Fruit fly (Drosophila melanogaster) whole organism, prepupa: ENCODE measurements around the gene stg.
A peak's percentile ranks its signal among the peaks of the same experiment; 100 is the strongest.

Experiments
- Blimp-1 ChIP-seq: fragments of 200-800 bp; sonication (Bioruptor generic); optimal IDR thresholded peaks from 3 replicates; lab custom pipeline; 2017; ENCODE audit warnings: missing biosample characterization, missing genetic modification characterization, mild to moderate bottlenecking, moderate library complexity, missing genetic modification reagents
- CG10631 ChIP-seq: fragments of 200-800 bp; sonication (Bioruptor generic); optimal IDR thresholded peaks from 2 replicates; lab custom pipeline; 2016; ENCODE audit warnings: missing biosample characterization, missing genetic modification characterization
- CG10669 ChIP-seq: fragments of 200-800 bp; sonication (Bioruptor generic); optimal IDR thresholded peaks from 3 replicates; lab custom pipeline; 2018; ENCODE audit warnings: missing biosample characterization, mild to moderate bottlenecking, missing genetic modification characterization, moderate library complexity
- CG11294 ChIP-seq: fragments of 200-800 bp; sonication (Bioruptor generic); IDR thresholded peaks from 2 replicates; pipeline ENCODE4 v1.3.6; 2022; ENCODE audit warnings: missing biosample characterization, missing genetic modification characterization
- CG11762 ChIP-seq: fragments of 200-800 bp; sonication (Bioruptor generic); optimal IDR thresholded peaks from 3 replicates; lab custom pipeline; 2016; ENCODE audit warnings: missing biosample characterization, missing genetic modification characterization; ENCODE audit not compliant: insufficient read depth
- CG11902 ChIP-seq: fragments of 200-800 bp; sonication (Bioruptor generic); optimal IDR thresholded peaks from 3 replicates; lab custom pipeline; 2016; ENCODE audit warnings: missing biosample characterization, missing genetic modification characterization
- CG15336 ChIP-seq: fragments of 200-800 bp; sonication (Bioruptor generic); IDR thresholded peaks from 2 replicates; pipeline ENCODE4 v1.3.6; 2022; ENCODE audit warnings: missing biosample characterization, missing genetic modification characterization
- CG1621 ChIP-seq: fragments of 200-800 bp; sonication (Bioruptor generic); optimal IDR thresholded peaks from 3 replicates; lab custom pipeline; 2018; ENCODE audit warnings: missing biosample characterization, mild to moderate bottlenecking, missing genetic modification characterization
- CG16779 ChIP-seq: fragments of 200-800 bp; sonication (Bioruptor generic); optimal IDR thresholded peaks from 3 replicates; lab custom pipeline; 2017; ENCODE audit warnings: missing biosample characterization, mild to moderate bottlenecking, missing genetic modification characterization
- CG3032 ChIP-seq: fragments of 200-800 bp; optimal IDR thresholded peaks from 2 replicates; lab custom pipeline; 2019; ENCODE audit warnings: missing biosample characterization, mild to moderate bottlenecking, missing genetic modification characterization, moderate library complexity
- CG31627 ChIP-seq: fragments of 200-800 bp; sonication (Bioruptor generic); optimal IDR thresholded peaks from 3 replicates; lab custom pipeline; 2016; ENCODE audit warnings: missing biosample characterization, missing genetic modification characterization
- CG32006 ChIP-seq: fragments of 200-800 bp; sonication (Bioruptor generic); optimal IDR thresholded peaks from 3 replicates; lab custom pipeline; 2017; ENCODE audit warnings: missing biosample characterization, mild to moderate bottlenecking, missing genetic modification characterization
- CG34406 ChIP-seq: fragments of 200-800 bp; sonication (Bioruptor generic); optimal IDR thresholded peaks from 3 replicates; lab custom pipeline; 2016; ENCODE audit warnings: missing biosample characterization, missing genetic modification characterization
- CG3919 ChIP-seq: fragments of 200-800 bp; sonication (Bioruptor generic); optimal IDR thresholded peaks from 3 replicates; lab custom pipeline; 2016; ENCODE audit warnings: missing biosample characterization, missing genetic modification characterization
- CG6163 ChIP-seq: fragments of 200-800 bp; sonication (Bioruptor generic); IDR thresholded peaks from 3 replicates; pipeline ENCODE4 v1.3.6; 2022; ENCODE audit warnings: missing biosample characterization, missing genetic modification characterization
- CG6276 ChIP-seq: fragments of 200-800 bp; sonication (Bioruptor generic); optimal IDR thresholded peaks from 2 replicates; lab custom pipeline; 2017; ENCODE audit warnings: missing biosample characterization, mild to moderate bottlenecking, missing genetic modification characterization
- CG6808 ChIP-seq: fragments of 200-800 bp; sonication (Bioruptor generic); optimal IDR thresholded peaks from 3 replicates; lab custom pipeline; 2017; ENCODE audit warnings: missing biosample characterization, missing genetic modification characterization, mild to moderate bottlenecking, moderate library complexity, missing genetic modification reagents
- CG6854 ChIP-seq: fragments of 200-800 bp; sonication (Bioruptor generic); optimal IDR thresholded peaks from 2 replicates; lab custom pipeline; 2017; ENCODE audit warnings: missing biosample characterization, mild to moderate bottlenecking, missing genetic modification characterization
- CG8119 ChIP-seq: fragments of 200-800 bp; sonication (Bioruptor generic); IDR thresholded peaks from 3 replicates; pipeline ENCODE4 v1.3.6; 2022; ENCODE audit warnings: missing biosample characterization, missing genetic modification characterization
- CG8319 ChIP-seq: fragments of 200-800 bp; sonication (Bioruptor generic); optimal IDR thresholded peaks from 3 replicates; lab custom pipeline; 2016; ENCODE audit warnings: missing biosample characterization, missing genetic modification characterization
- CG8632 ChIP-seq: fragments of 200-800 bp; sonication (Bioruptor generic); optimal IDR thresholded peaks from 3 replicates; lab custom pipeline; 2016; ENCODE audit warnings: missing biosample characterization, missing genetic modification characterization
- Eip75B ChIP-seq: fragments of 200-800 bp; sonication (Bioruptor generic); optimal IDR thresholded peaks from 3 replicates; lab custom pipeline; 2016; ENCODE audit warnings: missing biosample characterization, missing genetic modification characterization
- Eip78C ChIP-seq: fragments of 200-800 bp; sonication (Bioruptor generic); peaks from one replicate; lab custom pipeline; 2016; ENCODE audit warnings: missing biosample characterization, missing genetic modification characterization
- Eip93F ChIP-seq: fragments of 200-800 bp; sonication (Bioruptor generic); optimal IDR thresholded peaks from 2 replicates; lab custom pipeline; 2016; ENCODE audit warnings: missing biosample characterization, mild to moderate bottlenecking, missing genetic modification characterization
- Ets96B ChIP-seq: fragments of 200-800 bp; optimal IDR thresholded peaks from 2 replicates; lab custom pipeline; 2019; ENCODE audit warnings: missing biosample characterization, mild to moderate bottlenecking, missing genetic modification characterization, moderate library complexity
- Gug ChIP-seq: fragments of 200-800 bp; sonication (Bioruptor generic); IDR thresholded peaks from 2 replicates; pipeline ENCODE4 v1.3.6; 2022; ENCODE audit warnings: missing biosample characterization, missing genetic modification characterization
- Hr38 ChIP-seq: sonication (Bioruptor generic); optimal IDR thresholded peaks from 2 replicates; lab custom pipeline; 2016; ENCODE audit warnings: missing biosample characterization, missing genetic modification characterization
- Hr39 ChIP-seq: fragments of 200-800 bp; sonication (Bioruptor generic); optimal IDR thresholded peaks from 2 replicates; lab custom pipeline; 2016; ENCODE audit warnings: missing biosample characterization, missing genetic modification characterization
- Hr4 ChIP-seq: fragments of 200-800 bp; sonication (Bioruptor generic); optimal IDR thresholded peaks from 3 replicates; lab custom pipeline; 2016; ENCODE audit warnings: missing biosample characterization, missing genetic modification characterization
- Lpt ChIP-seq: fragments of 200-800 bp; sonication (Bioruptor generic); optimal IDR thresholded peaks from 3 replicates; lab custom pipeline; 2016; ENCODE audit warnings: missing biosample characterization, missing genetic modification characterization
- Met ChIP-seq: fragments of 200-800 bp; sonication (Bioruptor generic); optimal IDR thresholded peaks from 3 replicates; lab custom pipeline; 2016; ENCODE audit warnings: missing biosample characterization, missing genetic modification characterization
- Smox ChIP-seq: fragments of 200-800 bp; sonication (Bioruptor generic); optimal IDR thresholded peaks from 3 replicates; lab custom pipeline; 2016; ENCODE audit warnings: missing biosample characterization, missing genetic modification characterization
- Sox102F ChIP-seq: fragments of 200-800 bp; sonication (Bioruptor generic); optimal IDR thresholded peaks from 2 replicates; lab custom pipeline; 2016; ENCODE audit warnings: missing biosample characterization, mild to moderate bottlenecking, missing genetic modification characterization
- Sox14 ChIP-seq: fragments of 200-800 bp; sonication (Bioruptor generic); optimal IDR thresholded peaks from 3 replicates; lab custom pipeline; 2016; ENCODE audit warnings: missing biosample characterization, missing genetic modification characterization
- Sox15 ChIP-seq: fragments of 200-800 bp; sonication (Bioruptor generic); optimal IDR thresholded peaks from 3 replicates; lab custom pipeline; 2016; ENCODE audit warnings: missing biosample characterization, missing genetic modification characterization
- achi ChIP-seq: fragments of 200-800 bp; sonication (Bioruptor generic); optimal IDR thresholded peaks from 3 replicates; lab custom pipeline; 2016; ENCODE audit warnings: missing biosample characterization, missing genetic modification characterization
- acj6 ChIP-seq: fragments of 200-800 bp; sonication (Bioruptor generic); optimal IDR thresholded peaks from 3 replicates; lab custom pipeline; 2016; ENCODE audit warnings: missing biosample characterization, missing genetic modification characterization
- cyc ChIP-seq: fragments of 200-800 bp; sonication (Bioruptor generic); optimal IDR thresholded peaks from 3 replicates; lab custom pipeline; 2016; ENCODE audit warnings: missing biosample characterization, missing genetic modification characterization
- dsx ChIP-seq: fragments of 200-800 bp; optimal IDR thresholded peaks from 3 replicates; lab custom pipeline; 2019; ENCODE audit warnings: missing biosample characterization, mild to moderate bottlenecking, missing genetic modification characterization, moderate library complexity; ENCODE audit not compliant: poor library complexity, severe bottlenecking
- eg ChIP-seq: fragments of 200-800 bp; sonication (Bioruptor generic); IDR thresholded peaks from 3 replicates; pipeline ENCODE4 v1.3.6; 2022; ENCODE audit warnings: missing biosample characterization, missing genetic modification characterization
- fd59A ChIP-seq: fragments of 200-800 bp; sonication (Bioruptor generic); optimal IDR thresholded peaks from 2 replicates; lab custom pipeline; 2017; ENCODE audit warnings: missing biosample characterization, mild to moderate bottlenecking, missing genetic modification characterization, missing genetic modification reagents
- fd85E ChIP-seq: fragments of 200-800 bp; sonication (Bioruptor generic); optimal IDR thresholded peaks from 3 replicates; lab custom pipeline; 2016; ENCODE audit warnings: missing biosample characterization, missing genetic modification characterization
- fkh ChIP-seq: fragments of 200-800 bp; sonication (Bioruptor generic); optimal IDR thresholded peaks from 3 replicates; lab custom pipeline; 2017; ENCODE audit warnings: missing biosample characterization, mild to moderate bottlenecking, missing genetic modification characterization, moderate library complexity
- lz ChIP-seq: fragments of 200-800 bp; sonication (Bioruptor generic); optimal IDR thresholded peaks from 3 replicates; lab custom pipeline; 2016; ENCODE audit warnings: missing biosample characterization, missing genetic modification characterization
- net ChIP-seq: fragments of 200-800 bp; sonication (Bioruptor generic); optimal IDR thresholded peaks from 3 replicates; lab custom pipeline; 2016; ENCODE audit warnings: missing biosample characterization, missing genetic modification characterization
- salr ChIP-seq, 2 experiments: fragments of 200-800 bp; sonication (Bioruptor generic); optimal IDR thresholded peaks; 3 replicates each; lab custom pipeline; 2016 to 2018; ENCODE audit warnings: missing biosample characterization in 2 of 2, missing genetic modification characterization in 2 of 2, mild to moderate bottlenecking in 1 of 2
- spab ChIP-seq: fragments of 200-800 bp; sonication (Bioruptor generic); optimal IDR thresholded peaks from 2 replicates; lab custom pipeline; 2017; ENCODE audit warnings: missing biosample characterization, mild to moderate bottlenecking, missing genetic modification characterization, missing genetic modification reagents
- svp ChIP-seq: fragments of 200-800 bp; sonication (Bioruptor generic); peaks from one replicate; lab custom pipeline; 2016; ENCODE audit warnings: missing biosample characterization, missing genetic modification characterization
- topi ChIP-seq: fragments of 200-800 bp; sonication (Bioruptor generic); optimal IDR thresholded peaks from 3 replicates; lab custom pipeline; 2016; ENCODE audit warnings: missing biosample characterization, missing genetic modification characterization
- vri ChIP-seq: fragments of 200-800 bp; sonication (Bioruptor generic); optimal IDR thresholded peaks from 3 replicates; lab custom pipeline; 2016; ENCODE audit warnings: missing biosample characterization, mild to moderate bottlenecking, missing genetic modification characterization

Gene stg

DNA sequence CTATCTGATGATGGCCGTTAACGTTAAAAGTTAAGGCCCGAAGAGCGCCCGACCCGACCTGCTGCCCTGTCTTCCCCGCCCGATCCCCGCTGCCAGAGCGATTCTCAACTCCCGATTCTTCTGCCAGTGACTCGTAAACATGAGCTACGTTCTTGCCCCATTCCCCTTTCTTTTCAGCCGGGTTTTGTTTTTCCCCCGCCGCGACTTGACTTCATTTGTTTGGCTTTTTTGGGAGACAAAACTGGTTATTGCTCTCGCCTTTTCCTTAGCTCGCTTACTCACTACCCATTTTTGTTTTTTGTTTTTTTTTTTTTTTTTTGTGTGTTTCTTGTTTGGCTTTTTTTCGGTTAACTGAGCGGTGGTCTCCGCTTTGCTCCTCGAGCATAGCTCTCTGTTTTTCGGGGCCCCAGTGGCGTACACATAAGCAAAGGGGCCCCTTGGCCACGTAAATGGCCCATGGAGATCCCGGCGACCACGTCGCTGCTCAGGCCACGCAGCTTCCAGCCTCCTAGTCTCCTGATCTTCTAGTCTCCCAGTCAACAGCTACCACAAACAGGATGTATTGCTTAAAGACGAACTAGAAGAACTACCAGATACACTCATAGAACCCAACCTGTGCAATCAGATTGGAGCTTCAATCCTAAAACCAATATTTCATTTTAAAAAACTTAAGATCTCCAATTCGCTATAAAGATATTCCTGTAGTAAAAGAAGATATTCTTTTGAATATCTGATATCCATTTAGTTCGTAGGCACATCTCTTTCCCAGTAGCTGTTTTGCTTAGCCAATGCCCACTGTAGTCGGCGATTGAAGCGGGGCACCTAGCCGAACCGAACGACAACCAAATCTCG is 44.8 kb downstream of the stg start:
- peak; percentile 85 for TF ChIP-seq CG6163 (GFP tag; lab: Robert Waterston, UW)
- peak; percentile 24 for TF ChIP-seq CG31627 (GFP tag; lab: Kevin White, UChicago)
- TF ChIP-seq Blimp-1 (GFP tag; lab: Kevin White, UChicago): peak; percentile 33
- TF ChIP-seq CG10669 (GFP tag; lab: Kevin White, UChicago): peak; percentile 62
- TF ChIP-seq CG6808 (GFP tag; lab: Kevin White, UChicago): peak; percentile 75
- peak; percentile 82 for TF ChIP-seq Eip78C (GFP tag; lab: Kevin White, UChicago)
- TF ChIP-seq Ets96B (tag; lab: Kevin White, UChicago): peak; percentile 67
- TF ChIP-seq svp (GFP tag; lab: Kevin White, UChicago): peak; percentile 72
- TF ChIP-seq acj6 (GFP tag; lab: Kevin White, UChicago): peak; percentile 67
- peak; percentile 74 for TF ChIP-seq net
- TF ChIP-seq achi (GFP tag; lab: Kevin White, UChicago): peak; percentile 53
- peak; percentile 43 to 63 for TF ChIP-seq salr (GFP tag; optimal IDR thresholded peaks at IDR 0.05; lab: Kevin White, UChicago)
- TF ChIP-seq dsx (GFP tag; lab: Kevin White, UChicago): peak; percentile 72
- peak; percentile 91 for TF ChIP-seq Hr4 (GFP tag; lab: Kevin White, UChicago)
- peak; percentile 63 for TF ChIP-seq spab
- peak; percentile 56 for TF ChIP-seq Sox14
- TF ChIP-seq topi (GFP tag; lab: Kevin White, UChicago): peak; percentile 43
- TF ChIP-seq CG11294 (GFP tag; lab: Robert Waterston, UW): peak; percentile 71; the same call in 1 of the 2 replicates
- peak; percentile 77 for TF ChIP-seq fd59A (GFP tag; lab: Kevin White, UChicago)
- peak; percentile 87 for TF ChIP-seq CG6276 (GFP tag; lab: Kevin White, UChicago)
- peak; percentile 85 for TF ChIP-seq CG15336 (GFP tag; lab: Robert Waterston, UW)
- TF ChIP-seq CG10631 (GFP tag; lab: Kevin White, UChicago): peak; percentile 78
- peak; percentile 60 for TF ChIP-seq CG1621 (tag; lab: Kevin White, UChicago)
- peak; percentile 88 for TF ChIP-seq CG8119 (GFP tag; lab: Robert Waterston, UW)
- peak; percentile 43 for TF ChIP-seq Met (GFP tag; lab: Kevin White, UChicago)
- no peak for TF ChIP-seq Eip93F (GFP tag; lab: Kevin White, UChicago)
- TF ChIP-seq CG3032 (tag; lab: Kevin White, UChicago): peak; percentile 60
- peak; percentile 90 for TF ChIP-seq CG32006 (GFP tag; lab: Kevin White, UChicago)
- TF ChIP-seq fkh: peak; percentile 15
- TF ChIP-seq eg (GFP tag; lab: Robert Waterston, UW): peak; percentile 93
- no peak for TF ChIP-seq CG11762
- peak; percentile 69 for TF ChIP-seq Sox102F (GFP tag; lab: Kevin White, UChicago)
- TF ChIP-seq CG8319: peak; percentile 1
- no peak for TF ChIP-seq Smox (GFP tag; lab: Kevin White, UChicago)
- TF ChIP-seq cyc (GFP tag; lab: Kevin White, UChicago): peak; percentile 23
- peak; percentile 48 for TF ChIP-seq Sox15 (GFP tag; lab: Kevin White, UChicago)
- peak; percentile 55 for TF ChIP-seq CG3919 (GFP tag; lab: Kevin White, UChicago)
- peak; percentile 32 for TF ChIP-seq lz (GFP tag; lab: Kevin White, UChicago)
- peak; percentile 4 for TF ChIP-seq Hr39 (GFP tag; lab: Kevin White, UChicago)
- TF ChIP-seq Gug (GFP tag; lab: Robert Waterston, UW): peak; percentile 61
- TF ChIP-seq fd85E (GFP tag; lab: Kevin White, UChicago): no peak
- TF ChIP-seq CG6854 (GFP tag; lab: Kevin White, UChicago): peak; percentile 90
- TF ChIP-seq Hr38: peak; percentile 14
- peak; percentile 47 for TF ChIP-seq CG8632 (GFP tag; lab: Kevin White, UChicago)
- TF ChIP-seq vri (GFP tag; lab: Kevin White, UChicago): peak; percentile 56
- peak; percentile 71 for TF ChIP-seq Lpt (GFP tag; lab: Kevin White, UChicago)
- TF ChIP-seq CG11902 (GFP tag; lab: Kevin White, UChicago): no peak
- peak; percentile 65 for TF ChIP-seq Eip75B (GFP tag; lab: Kevin White, UChicago)
- peak; percentile 59 for TF ChIP-seq CG34406
- peak; percentile 57 for TF ChIP-seq CG16779 (tag; lab: Kevin White, UChicago)
